Fruit fly (Drosophila melanogaster): ENCODE results near the gene CG33158.

DNA sequence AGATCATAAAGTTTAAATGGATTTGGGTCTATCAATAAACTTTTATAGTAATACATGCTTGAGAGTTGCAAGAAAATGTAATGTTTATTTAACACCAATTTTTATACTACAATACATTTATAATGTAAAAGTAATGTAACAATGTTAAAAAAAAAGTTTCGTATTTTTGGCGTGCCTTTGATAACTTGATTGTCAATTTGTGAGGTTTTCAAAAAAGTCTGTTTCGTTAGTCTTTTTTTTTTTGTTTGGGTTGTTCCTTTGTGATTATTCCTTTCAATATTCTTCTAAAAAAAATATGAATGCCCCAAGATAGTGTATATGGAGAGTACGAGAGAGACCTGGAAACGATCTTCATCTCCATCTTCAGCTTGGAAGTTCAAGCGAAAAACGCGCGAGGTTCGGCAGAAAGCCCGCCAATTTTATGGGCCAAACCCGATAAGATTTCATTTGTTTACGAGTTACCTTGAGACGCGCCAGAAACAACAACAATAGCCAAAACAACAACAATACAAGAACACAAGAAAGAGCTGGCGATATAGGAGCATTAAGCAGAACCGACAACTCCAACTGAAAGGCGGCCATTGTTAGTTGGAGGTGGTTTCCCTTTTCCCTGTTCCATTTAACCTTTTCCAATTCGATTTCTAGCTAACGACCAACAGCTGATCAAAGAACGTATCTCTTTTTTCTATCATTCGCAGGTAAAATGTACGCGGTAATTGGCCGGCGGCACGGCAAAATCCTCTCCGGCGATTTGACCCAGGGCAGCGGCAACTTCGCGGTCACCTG is 65.5 kb downstream of the CG33158 start:
- no peak for TF ChIP-seq usp (GFP tag; optimal IDR thresholded peaks at IDR 0.05)
- no peak for TF ChIP-seq EcR (GFP tag; optimal IDR thresholded peaks at IDR 0.05)

Measured in whole organism.